Fruit fly (Drosophila melanogaster): ENCODE data around the gene CG13454.

DNA sequence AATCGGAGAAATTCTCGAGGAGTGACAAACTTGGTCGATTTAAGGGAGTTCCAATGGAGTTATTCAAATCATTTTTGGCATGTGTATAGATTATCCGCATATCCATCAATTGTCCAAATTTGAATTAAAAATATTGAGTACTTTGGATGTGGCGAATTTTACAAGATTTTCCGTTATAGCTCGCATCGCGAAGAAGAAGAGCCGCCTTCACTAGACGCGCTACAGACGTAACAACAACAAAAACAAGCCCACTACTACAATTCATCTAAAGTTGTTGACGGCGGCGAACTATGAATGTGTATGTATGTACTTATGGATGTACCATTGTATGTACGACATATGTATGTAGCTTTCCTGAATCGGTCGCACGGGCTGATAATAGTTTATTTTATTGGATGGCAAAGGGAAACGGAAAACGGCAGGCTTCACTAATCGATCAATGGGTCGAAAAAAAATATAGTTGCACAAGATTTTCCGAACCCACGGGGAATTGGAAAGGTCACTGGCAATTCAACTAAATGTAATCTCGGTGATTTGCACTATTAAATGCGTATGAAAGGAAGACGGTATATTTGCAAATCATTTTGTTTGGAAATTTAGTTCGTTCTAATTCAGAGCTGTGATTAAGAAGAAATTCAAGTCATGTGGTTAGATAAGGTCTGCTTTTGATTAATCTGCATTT lies 1.9 kb downstream of the CG13454 start:
- no peak for TF ChIP-seq Jra (GFP tag; optimal IDR thresholded peaks at IDR 0.05)
- no peak for TF ChIP-seq lola (GFP tag; optimal IDR thresholded peaks at IDR 0.05)
- no peak for TF ChIP-seq h (GFP tag; optimal IDR thresholded peaks at IDR 0.05)
- no peak for TF ChIP-seq brk (GFP tag; optimal IDR thresholded peaks at IDR 0.05)
- TF ChIP-seq dl (GFP tag; optimal IDR thresholded peaks at IDR 0.05; ENCODE audit: insufficient read depth in 1 of 2, partially characterized antibody in 2 of 2): no peak
- TF ChIP-seq Myc (optimal IDR thresholded peaks at IDR 0.05): no peak
